Fruit fly (Drosophila melanogaster) whole organism, larva: ENCODE data around the gene CG15814.

Experiments
- noc ChIP-seq: fragments of 200-800 bp; sonication (Bioruptor generic); optimal IDR thresholded peaks from 3 replicates; lab custom pipeline; 2019; ENCODE audit warnings: missing biosample characterization, mild to moderate bottlenecking, missing genetic modification characterization, moderate library complexity

CG15814 gene

dm6 chrX:17814783-17815182, 35.4 kb downstream of the CG15814 start:
- no peak for TF ChIP-seq noc (tag; lab: Kevin White, UChicago)

- no peak for TF ChIP-seq noc (tag; lab: Kevin White, UChicago)
These were observed 37.9 kb downstream of the CG15814 start for dm6 chrX:17812193-17812592.

- no peak for TF ChIP-seq noc (tag; lab: Kevin White, UChicago)
These were observed 43.2 kb downstream of the CG15814 start for dm6 chrX:17806973-17807372.

dm6 chrX:17806335-17806734, 43.8 kb downstream of the CG15814 start:
- TF ChIP-seq noc (tag; lab: Kevin White, UChicago), result no peak

- no peak for TF ChIP-seq noc (tag; lab: Kevin White, UChicago)
These were observed 46.1 kb downstream of the CG15814 start for dm6 chrX:17804048-17804447.

- TF ChIP-seq noc (tag; lab: Kevin White, UChicago), result peak; percentile 18
These were observed 47.6 kb downstream of the CG15814 start for dm6 chrX:17802353-17803121.

dm6 chrX:17799803-17800151, 50.4 kb downstream of the CG15814 start:
- no peak for TF ChIP-seq noc (tag; lab: Kevin White, UChicago)

- TF ChIP-seq noc (tag; lab: Kevin White, UChicago), result no peak
These were observed 50.9 kb downstream of the CG15814 start for dm6 chrX:17799070-17799802.
